Fruit fly (Drosophila melanogaster) whole organism, embryonic: ENCODE measurements around the gene CG9799.

Source experiments
- Antp ChIP-seq: fragments of 200-800 bp; sonication (Bioruptor generic); optimal IDR thresholded peaks from 3 replicates; lab custom pipeline; 2016; ENCODE audit warnings: missing biosample characterization, missing genetic modification characterization
- BEAF-32 ChIP-seq: fragments of 200-800 bp; sonication (Bioruptor generic); optimal IDR thresholded peaks from 3 replicates; lab custom pipeline; 2017; ENCODE audit warnings: missing biosample characterization, missing genetic modification characterization, mild to moderate bottlenecking, moderate library complexity, missing genetic modification reagents
- CG1024 ChIP-seq: fragments of 200-800 bp; sonication (Bioruptor generic); IDR thresholded peaks from 2 replicates; pipeline ENCODE4 v1.3.6; 2022; ENCODE audit warnings: missing biosample characterization, missing genetic modification characterization
- CG10959 ChIP-seq: fragments of 200-800 bp; sonication (Bioruptor generic); IDR thresholded peaks from 2 replicates; pipeline ENCODE4 v1.3.6; 2022; ENCODE audit warnings: missing biosample characterization, missing genetic modification characterization
- CG12104 ChIP-seq: fragments of 200-800 bp; sonication (Bioruptor generic); optimal IDR thresholded peaks from 3 replicates; lab custom pipeline; 2016; ENCODE audit warnings: missing biosample characterization, missing genetic modification characterization
- CG15696 ChIP-seq: fragments of 200-800 bp; sonication (Bioruptor generic); optimal IDR thresholded peaks from 2 replicates; lab custom pipeline; 2019; ENCODE audit warnings: missing biosample characterization, mild to moderate bottlenecking, missing genetic modification characterization, moderate library complexity
- CG16779 ChIP-seq: fragments of 200-800 bp; sonication (Bioruptor generic); IDR thresholded peaks from 2 replicates; pipeline ENCODE4 v1.3.6; 2022; ENCODE audit warnings: missing biosample characterization, missing genetic modification characterization
- CG17328 ChIP-seq: fragments of 200-800 bp; sonication (Bioruptor generic); IDR thresholded peaks from 2 replicates; pipeline ENCODE4 v1.3.6; 2022; ENCODE audit warnings: missing biosample characterization, missing genetic modification characterization
- CG17361 ChIP-seq: fragments of 200-800 bp; sonication (Bioruptor generic); IDR thresholded peaks from 3 replicates; pipeline ENCODE4 v1.3.6; 2022; ENCODE audit warnings: missing biosample characterization, missing genetic modification characterization
- CG17568 ChIP-seq: fragments of 200-800 bp; sonication (Bioruptor generic); optimal IDR thresholded peaks from 2 replicates; lab custom pipeline; 2018; ENCODE audit warnings: missing biosample characterization, mild to moderate bottlenecking, missing genetic modification characterization, moderate library complexity
- CG2678 ChIP-seq: fragments of 200-800 bp; sonication (Bioruptor generic); optimal IDR thresholded peaks from 3 replicates; lab custom pipeline; 2019; ENCODE audit warnings: missing biosample characterization, mild to moderate bottlenecking, missing genetic modification characterization, moderate library complexity
- CG2875 ChIP-seq: fragments of 200-800 bp; sonication (Bioruptor generic); optimal IDR thresholded peaks from 2 replicates; lab custom pipeline; 2017; ENCODE audit warnings: missing biosample characterization, mild to moderate bottlenecking, missing genetic modification characterization, missing genetic modification reagents
- CG3065 ChIP-seq: fragments of 200-800 bp; sonication (Bioruptor generic); optimal IDR thresholded peaks from 2 replicates; lab custom pipeline; 2016; ENCODE audit warnings: missing biosample characterization, missing genetic modification characterization
- CG31441 ChIP-seq: fragments of 200-800 bp; sonication (Bioruptor generic); IDR thresholded peaks from 2 replicates; pipeline ENCODE4 v1.3.6; 2022; ENCODE audit warnings: missing biosample characterization, missing genetic modification characterization
- CG42726 ChIP-seq: fragments of 200-800 bp; sonication (Bioruptor generic); IDR thresholded peaks from 2 replicates; pipeline ENCODE4 v1.3.6; 2022; ENCODE audit warnings: missing biosample characterization, missing genetic modification characterization; ENCODE audit not compliant: partially characterized antibody
- CG4730 ChIP-seq: fragments of 200-800 bp; sonication (Bioruptor generic); IDR thresholded peaks from 2 replicates; pipeline ENCODE4 v1.3.6; 2022; ENCODE audit warnings: missing biosample characterization, missing genetic modification characterization
- CG9797 ChIP-seq: fragments of 200-800 bp; sonication (Bioruptor generic); optimal IDR thresholded peaks from 3 replicates; lab custom pipeline; 2018; ENCODE audit warnings: missing biosample characterization, mild to moderate bottlenecking, missing genetic modification characterization
- D ChIP-seq, 2 experiments: fragments of 200-800 bp in 1 of 2; fragments of >200 bp in 1 of 2; sonication (Bioruptor generic) in 1 of 2; optimal IDR thresholded peaks; 2 replicates in 1 of 2; 3 replicates in 1 of 2; lab custom pipeline; 2017; ENCODE audit warnings: mild to moderate bottlenecking in 1 of 2, missing biosample characterization in 1 of 2, missing genetic modification characterization in 1 of 2, missing genetic modification reagents in 1 of 2
- Deaf1 ChIP-seq: fragments of 200-800 bp; optimal IDR thresholded peaks from 3 replicates; lab custom pipeline; 2019; ENCODE audit warnings: missing biosample characterization, mild to moderate bottlenecking, missing genetic modification characterization, moderate library complexity
- Dll ChIP-seq: fragments of 200-800 bp; sonication (Bioruptor generic); IDR thresholded peaks from 4 replicates; pipeline ENCODE4 v1.3.6; 2022; ENCODE audit warnings: missing biosample characterization, missing genetic modification characterization; ENCODE audit not compliant: partially characterized antibody
- E2f1 ChIP-seq: fragments of 200-800 bp; sonication (Bioruptor generic); IDR thresholded peaks from 2 replicates; pipeline ENCODE4 v1.3.6; 2022; ENCODE audit warnings: missing biosample characterization, missing genetic modification characterization
- E2f2 ChIP-seq: fragments of 200-800 bp; sonication (Bioruptor generic); IDR thresholded peaks from 2 replicates; pipeline ENCODE4 v1.3.6; 2022; ENCODE audit warnings: missing biosample characterization, missing genetic modification characterization
- Elba2 ChIP-seq: fragments of 200-800 bp; sonication (Bioruptor generic); optimal IDR thresholded peaks from 3 replicates; lab custom pipeline; 2016; ENCODE audit warnings: missing biosample characterization, missing genetic modification characterization
- Jarid2 ChIP-seq: fragments of 200-800 bp; sonication (Bioruptor generic); optimal IDR thresholded peaks from 3 replicates; lab custom pipeline; 2017; ENCODE audit warnings: mild to moderate bottlenecking, missing biosample characterization, missing genetic modification reagents, missing genetic modification characterization
- MESR4 ChIP-seq: fragments of 200-800 bp; sonication (Bioruptor generic); optimal IDR thresholded peaks from 2 replicates; lab custom pipeline; 2018; ENCODE audit warnings: missing biosample characterization, mild to moderate bottlenecking, missing genetic modification characterization, moderate library complexity
- MTF-1 ChIP-seq: fragments of 200-800 bp; sonication (Bioruptor generic); optimal IDR thresholded peaks from 2 replicates; lab custom pipeline; 2018; ENCODE audit warnings: missing biosample characterization, mild to moderate bottlenecking, missing genetic modification characterization, borderline replicate concordance
- Pdp1 ChIP-seq, 2 experiments: fragments of 200-800 bp; sonication (Bioruptor generic); optimal IDR thresholded peaks; 3 replicates each; lab custom pipeline; 2016; ENCODE audit warnings: missing biosample characterization in 2 of 2, missing genetic modification characterization in 2 of 2, mild to moderate bottlenecking in 1 of 2, moderate library complexity in 1 of 2
- Stat92E ChIP-seq, 3 experiments: fragments of >200 bp in 2 of 3; fragments of 200-800 bp in 1 of 3; sonication (Bioruptor generic) in 1 of 3; optimal IDR thresholded peaks; 2 replicates each; lab custom pipeline; 2017 to 2019; ENCODE audit warnings: missing biosample characterization in 3 of 3, missing genetic modification characterization in 3 of 3, mild to moderate bottlenecking in 1 of 3, moderate library complexity in 1 of 3
- Xrp1 ChIP-seq: fragments of 200-800 bp; sonication (Bioruptor generic); IDR thresholded peaks from 2 replicates; pipeline ENCODE4 v1.3.6; 2022; ENCODE audit warnings: missing biosample characterization, missing genetic modification characterization
- YL-1 ChIP-seq: fragments of 200-800 bp; sonication (Bioruptor generic); optimal IDR thresholded peaks from 3 replicates; lab custom pipeline; 2017; ENCODE audit warnings: missing biosample characterization, mild to moderate bottlenecking, missing genetic modification characterization
- bab2 ChIP-seq: fragments of 200-800 bp; sonication (Bioruptor generic); optimal IDR thresholded peaks from 2 replicates; lab custom pipeline; 2016; ENCODE audit warnings: missing biosample characterization, missing genetic modification characterization
- bbx ChIP-seq: fragments of 200-800 bp; sonication (Bioruptor generic); IDR thresholded peaks from 2 replicates; pipeline ENCODE4 v1.3.6; 2022; ENCODE audit warnings: missing biosample characterization, missing genetic modification characterization; ENCODE audit not compliant: partially characterized antibody
- br ChIP-seq: fragments of >200 bp; optimal IDR thresholded peaks from 2 replicates; lab custom pipeline; 2017
- cg ChIP-seq: fragments of 200-800 bp; sonication (Bioruptor generic); optimal IDR thresholded peaks from 3 replicates; lab custom pipeline; 2019; ENCODE audit warnings: missing biosample characterization, mild to moderate bottlenecking, missing genetic modification characterization, moderate library complexity
- ems ChIP-seq: fragments of 200-800 bp; sonication (Bioruptor generic); optimal IDR thresholded peaks from 3 replicates; lab custom pipeline; 2016; ENCODE audit warnings: missing biosample characterization, missing genetic modification characterization
- fd102C ChIP-seq: fragments of 200-800 bp; sonication (Bioruptor generic); optimal IDR thresholded peaks from 2 replicates; lab custom pipeline; 2018; ENCODE audit warnings: missing biosample characterization, mild to moderate bottlenecking, missing genetic modification characterization, moderate library complexity
- fru ChIP-seq: fragments of >200 bp; optimal IDR thresholded peaks from 2 replicates; lab custom pipeline; 2017
- hkb ChIP-seq, 2 experiments: fragments of 200-800 bp in 1 of 2; fragments of >200 bp in 1 of 2; sonication (Bioruptor generic) in 1 of 2; IDR thresholded peaks in 1 of 2; optimal IDR thresholded peaks in 1 of 2; 2 replicates each; pipeline versions ENCODE4 v1.3.6 to Lab custom; 2017 to 2022; ENCODE audit warnings: missing biosample characterization in 1 of 2, missing genetic modification characterization in 1 of 2
- kay ChIP-seq: fragments of 200-800 bp; sonication (Bioruptor generic); optimal IDR thresholded peaks from 2 replicates; lab custom pipeline; 2016; ENCODE audit warnings: missing biosample characterization, missing genetic modification characterization
- lov ChIP-seq, 2 experiments: fragments of 200-800 bp in 1 of 2; fragments of >200 bp in 1 of 2; sonication (Bioruptor generic) in 1 of 2; IDR thresholded peaks in 1 of 2; optimal IDR thresholded peaks in 1 of 2; 2 replicates in 1 of 2; 3 replicates in 1 of 2; pipeline versions ENCODE4 v1.3.6 to Lab custom; 2017 to 2022; ENCODE audit warnings: missing biosample characterization in 1 of 2, missing genetic modification characterization in 1 of 2
- nau ChIP-seq: fragments of 200-800 bp; sonication (Bioruptor generic); optimal IDR thresholded peaks from 3 replicates; lab custom pipeline; 2017; ENCODE audit warnings: missing biosample characterization, mild to moderate bottlenecking, missing genetic modification characterization, missing genetic modification reagents
- pzg ChIP-seq: fragments of 200-800 bp; sonication (Bioruptor generic); optimal IDR thresholded peaks from 3 replicates; lab custom pipeline; 2018; ENCODE audit warnings: missing biosample characterization, mild to moderate bottlenecking, missing genetic modification characterization, moderate library complexity
- schlank ChIP-seq: fragments of 200-800 bp; sonication (Bioruptor generic); optimal IDR thresholded peaks from 2 replicates; lab custom pipeline; 2018; ENCODE audit warnings: missing biosample characterization, mild to moderate bottlenecking, missing genetic modification characterization
- sd ChIP-seq: fragments of 200-800 bp; sonication (Bioruptor generic); optimal IDR thresholded peaks from 3 replicates; lab custom pipeline; 2018; ENCODE audit warnings: missing biosample characterization, mild to moderate bottlenecking, missing genetic modification characterization, moderate library complexity
- toy ChIP-seq: fragments of 200-800 bp; sonication (Bioruptor generic); IDR thresholded peaks from 2 replicates; pipeline ENCODE4 v1.3.6; 2022; ENCODE audit warnings: missing biosample characterization, missing genetic modification characterization
- ttk ChIP-seq: fragments of 200-800 bp; sonication (Bioruptor generic); IDR thresholded peaks from 2 replicates; pipeline ENCODE4 v2.1.2; 2022; ENCODE audit warnings: missing biosample characterization, missing genetic modification characterization

Gene CG9799

dm6 chr3R:13403032-13403459, 14.5 kb upstream of the CG9799 start, which contains the start of gene Dpm3 (continued):
- TF ChIP-seq Antp: peak; percentile 40
- no peak for TF ChIP-seq MTF-1
- TF ChIP-seq CG42726 (GFP tag; lab: Robert Waterston, UW): peak; percentile 84
- no peak for TF ChIP-seq Deaf1 (tag; lab: Kevin White, UChicago)
- peak; percentile 100 for TF ChIP-seq Elba2 (GFP tag; lab: Kevin White, UChicago)
- no peak for TF ChIP-seq CG1024 (GFP tag; lab: Robert Waterston, UW)
- TF ChIP-seq CG9797 (GFP tag; lab: Kevin White, UChicago): peak; percentile 92
- peak; percentile 86 for TF ChIP-seq bbx (GFP tag; lab: Robert Waterston, UW)
- TF ChIP-seq CG17328 (GFP tag; lab: Robert Waterston, UW): no peak
- TF ChIP-seq CG3065 (GFP tag; lab: Kevin White, UChicago): peak; percentile 17
- TF ChIP-seq lov (optimal IDR thresholded peaks at IDR 0.05; lab: Kevin White, UChicago): no peak
- no peak for TF ChIP-seq lov (GFP tag; IDR thresholded peaks at IDR 0.05; lab: Robert Waterston, UW)
- TF ChIP-seq fru (lab: Kevin White, UChicago): no peak
- no peak for TF ChIP-seq CG2875 (GFP tag; lab: Kevin White, UChicago)
- TF ChIP-seq CG10959: no peak
- TF ChIP-seq CG12104 (GFP tag; lab: Kevin White, UChicago): no peak
- peak; percentile 43 for TF ChIP-seq CG15696 (tag; lab: Kevin White, UChicago)
- TF ChIP-seq sd (tag; lab: Kevin White, UChicago): no peak
- TF ChIP-seq CG16779 (GFP tag; lab: Robert Waterston, UW): no peak
- TF ChIP-seq YL-1 (GFP tag; lab: Kevin White, UChicago): peak; percentile 6
- no peak for TF ChIP-seq bab2 (GFP tag; lab: Kevin White, UChicago)
- TF ChIP-seq ttk (GFP tag; lab: Robert Waterston, UW): no peak
- TF ChIP-seq CG4730 (GFP tag; lab: Robert Waterston, UW): no peak
- no peak for TF ChIP-seq schlank (tag; lab: Kevin White, UChicago)
- TF ChIP-seq CG31441 (GFP tag; lab: Robert Waterston, UW): no peak
- TF ChIP-seq CG17361 (GFP tag; lab: Robert Waterston, UW): 0 out of 3 replicates have a peak, but pooled peaks have one; percentile 31
- no peak for TF ChIP-seq ems
- TF ChIP-seq hkb (optimal IDR thresholded peaks at IDR 0.05; lab: Kevin White, UChicago): peak; percentile 62
- no peak for TF ChIP-seq hkb (GFP tag; IDR thresholded peaks at IDR 0.05; lab: Robert Waterston, UW)
- TF ChIP-seq br (lab: Kevin White, UChicago): no peak
- peak; percentile 96 for TF ChIP-seq pzg (GFP tag; lab: Kevin White, UChicago)
- no peak for TF ChIP-seq D (optimal IDR thresholded peaks at IDR 0.05; lab: Kevin White, UChicago)
- TF ChIP-seq D (GFP tag; optimal IDR thresholded peaks at IDR 0.05; lab: Kevin White, UChicago): no peak
- no peak for TF ChIP-seq toy (GFP tag; lab: Robert Waterston, UW)
- TF ChIP-seq CG17568 (GFP tag; lab: Kevin White, UChicago): no peak
- TF ChIP-seq CG2678 (tag; lab: Kevin White, UChicago): peak; percentile 18

dm6 chr3R:13401722-13402296, 13.3 kb upstream of the CG9799 start, which contains the start of gene GILT1:
TSS of gene GILT1 (minus strand) at chr3R:13401862.
- TF ChIP-seq fd102C (no peak), MESR4 (GFP tag; lab: Kevin White, UChicago) (no peak), cg (GFP tag; lab: Kevin White, UChicago) (no peak), schlank (tag; lab: Kevin White, UChicago) (no peak), CG17328 (GFP tag; lab: Robert Waterston, UW) (0 out of 2 replicates have a peak, but pooled peaks have one; percentile 13), kay (GFP tag; lab: Kevin White, UChicago) (peak; percentile 10), lov (optimal IDR thresholded peaks at IDR 0.05; lab: Kevin White, UChicago) (no peak), lov (GFP tag; IDR thresholded peaks at IDR 0.05; lab: Robert Waterston, UW) (0 out of 3 replicates have a peak, but pooled peaks have one; percentile 35), BEAF-32 (GFP tag; lab: Kevin White, UChicago) (no peak), Stat92E (GFP tag; optimal IDR thresholded peaks at IDR 0.05; lab: Kevin White, UChicago) (peak in 1 of 3 experiments; percentile 50), Xrp1 (GFP tag; lab: Robert Waterston, UW) (0 out of 2 replicates have a peak, but pooled peaks have one; percentile 9), CG2678 (tag; lab: Kevin White, UChicago) (peak; percentile 7), E2f1 (GFP tag; lab: Robert Waterston, UW) (no peak), Deaf1 (tag; lab: Kevin White, UChicago) (peak; percentile 13), Dll (GFP tag; lab: Robert Waterston, UW) (peak; percentile 28; the same call in 1 of the 4 replicates), E2f2 (GFP tag; lab: Robert Waterston, UW) (peak; percentile 6; the same call in 1 of the 2 replicates), Jarid2 (peak; percentile 65), Pdp1 (GFP tag; optimal IDR thresholded peaks at IDR 0.05; lab: Kevin White, UChicago) (peak in 1 of 2 experiments; percentile 31), nau (GFP tag; lab: Kevin White, UChicago) (no peak)
